Worm (Caenorhabditis elegans): ENCODE data around the gene Y39G8B.1.

Gene Y39G8B.1

ce11 chrII:13976161-13976560 lies 2.5 kb upstream of the Y39G8B.1 start, which contains the start of gene Y39G8B.2 (continued):
- TF ChIP-seq dmd-6 (GFP tag; IDR thresholded peaks at IDR 0.05) (peak; percentile 72), unc-130 (GFP tag; optimal IDR thresholded peaks at IDR 0.05) (no peak), lim-7 (GFP tag; IDR thresholded peaks at IDR 0.05) (no peak), jun-1 (tag; optimal IDR thresholded peaks at IDR 0.05) (peak; percentile 66), mxl-3 (GFP tag; optimal IDR thresholded peaks at IDR 0.05) (peak; percentile 76), snpc-4 (tag; optimal IDR thresholded peaks at IDR 0.05) (no peak), lsy-2 (tag; optimal IDR thresholded peaks at IDR 0.05) (peak; percentile 64 to 93), ctbp-1 (GFP tag; IDR thresholded peaks at IDR 0.05) (no peak; the same call in 1 of the 2 replicates), mdt-29 (GFP tag; IDR thresholded peaks at IDR 0.05) (no peak), arid-1 (GFP tag; conservative IDR thresholded peaks at IDR 0.05) (no peak), hmg-1.1 (GFP tag; IDR thresholded peaks at IDR 0.05) (peak; percentile 92), zfp-2 (tag; optimal IDR thresholded peaks at IDR 0.05) (peak; percentile 14), aha-1 (tag) (peak; percentile 98), lin-15B (tag; optimal IDR thresholded peaks at IDR 0.05) (peak; percentile 75), php-3 (GFP tag; IDR thresholded peaks at IDR 0.05) (no peak), fkh-10 (GFP tag; optimal IDR thresholded peaks at IDR 0.05) (peak; percentile 59), ceh-20 (GFP tag; IDR thresholded peaks at IDR 0.05) (peak; percentile 73; the same call in 1 of the 2 replicates), mep-1 (tag; optimal IDR thresholded peaks at IDR 0.05) (peak; percentile 90), madf-9 (GFP tag; conservative IDR thresholded peaks at IDR 0.05) (peak; percentile 57; the same call in 1 of the 2 replicates), lin-38 (GFP tag; IDR thresholded peaks at IDR 0.05) (no peak), Y105C5A.15 (GFP tag; IDR thresholded peaks at IDR 0.05) (no peak), lin-1 (GFP tag; IDR thresholded peaks at IDR 0.05) (0 out of 2 replicates have a peak, but pooled peaks have one; percentile 16), egl-43 (GFP tag; IDR thresholded peaks at IDR 0.05) (no peak), nhr-77 (tag; optimal IDR thresholded peaks at IDR 0.05) (peak; percentile 98), D1046.2 (GFP tag; IDR thresholded peaks at IDR 0.05) (0 out of 2 replicates have a peak, but pooled peaks have one; percentile 40), nhr-41 (GFP tag; IDR thresholded peaks at IDR 0.05) (no peak), lin-29 (GFP tag; IDR thresholded peaks at IDR 0.05) (peak; percentile 37; the same call in 1 of the 2 replicates), ztf-11 (tag; optimal IDR thresholded peaks at IDR 0.05) (no peak), nhr-237 (tag; optimal IDR thresholded peaks at IDR 0.05) (no peak), T26A8.4 (GFP tag; IDR thresholded peaks at IDR 0.05) (no peak), hlh-30 (tag; optimal IDR thresholded peaks at IDR 0.05; ENCODE audit: insufficient read depth) (peak; percentile 72)

- TF ChIP-seq lin-15B (tag; optimal IDR thresholded peaks at IDR 0.05) (no peak), F49E8.2 (tag; optimal IDR thresholded peaks at IDR 0.05; ENCODE audit: borderline replicate concordance) (no peak), nhr-42 (GFP tag; IDR thresholded peaks at IDR 0.05) (0 out of 2 replicates have a peak, but pooled peaks have one; percentile 19), tra-1 (GFP tag; IDR thresholded peaks at IDR 0.05) (0 out of 2 replicates have a peak, but pooled peaks have one; percentile 4), ZK337.2 (GFP tag; IDR thresholded peaks at IDR 0.05) (no peak), lsy-2 (tag; optimal IDR thresholded peaks at IDR 0.05) (no peak), ctbp-1 (GFP tag; IDR thresholded peaks at IDR 0.05) (no peak), lin-39 (tag; optimal IDR thresholded peaks at IDR 0.05) (no peak), nhr-28 (tag; optimal IDR thresholded peaks at IDR 0.05) (no peak), ztf-11 (tag; optimal IDR thresholded peaks at IDR 0.05) (no peak), mep-1 (tag; optimal IDR thresholded peaks at IDR 0.05) (no peak), lin-29 (GFP tag; IDR thresholded peaks at IDR 0.05) (no peak), dmd-8 (GFP tag; IDR thresholded peaks at IDR 0.05) (no peak), mxl-3 (GFP tag; optimal IDR thresholded peaks at IDR 0.05) (no peak), egl-27 (tag; optimal IDR thresholded peaks at IDR 0.05) (no peak), T26A8.4 (GFP tag; IDR thresholded peaks at IDR 0.05) (no peak)
Measured at ce11 chrII:13974136-13974535, 524 bp upstream of the Y39G8B.1 start.

- TF ChIP-seq nhr-48 (tag; optimal IDR thresholded peaks at IDR 0.05) (no peak), mep-1 (tag; optimal IDR thresholded peaks at IDR 0.05) (no peak), aha-1 (tag) (peak; percentile 87), nhr-42 (GFP tag; IDR thresholded peaks at IDR 0.05) (peak; percentile 54), set-16 (GFP tag; IDR thresholded peaks at IDR 0.05) (peak; percentile 82), egl-43 (GFP tag; IDR thresholded peaks at IDR 0.05) (0 out of 2 replicates have a peak, but pooled peaks have one; percentile 32)
Measured at ce11 chrII:13972199-13972598, 1.4 kb downstream of the Y39G8B.1 start.

All from whole organism, L4 larva.